Fruit fly (Drosophila melanogaster): ENCODE data around the gene CG3457.

DNA sequence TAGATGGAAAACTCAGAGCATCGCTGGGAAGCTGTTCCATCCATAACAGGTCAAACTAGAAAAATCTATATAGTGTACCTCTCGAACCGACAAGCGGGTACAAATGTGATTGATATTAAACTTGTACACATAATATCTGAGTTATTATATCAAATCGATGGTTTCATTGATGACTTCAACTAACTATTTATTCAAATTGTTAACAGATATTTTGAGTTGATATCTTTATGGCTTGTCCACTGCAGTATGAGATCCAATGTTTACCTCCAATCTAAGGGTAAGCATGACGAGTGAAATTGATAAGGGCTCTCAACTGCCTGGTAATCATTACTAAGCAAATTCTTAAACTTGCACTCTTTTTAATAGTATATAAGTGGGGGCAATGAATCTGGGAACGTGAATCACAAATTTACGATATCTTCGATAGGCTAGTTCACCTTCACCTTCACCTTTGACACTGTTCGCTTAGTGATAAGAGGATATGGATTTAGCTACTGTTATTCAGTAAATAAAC lies 11.6 kb upstream of the CG3457 start, which contains the start of gene Cyp4d2:
- TF ChIP-seq psq (GFP tag; optimal IDR thresholded peaks at IDR 0.05) = no peak
- no peak for TF ChIP-seq Myc (optimal IDR thresholded peaks at IDR 0.05)
- TF ChIP-seq fru (GFP tag; optimal IDR thresholded peaks at IDR 0.05) = no peak
- no peak for TF ChIP-seq Dfd (GFP tag; optimal IDR thresholded peaks at IDR 0.05)
- no peak for TF ChIP-seq foxo (GFP tag; optimal IDR thresholded peaks at IDR 0.05)
- TF ChIP-seq Vsx2 (GFP tag; optimal IDR thresholded peaks at IDR 0.05; ENCODE audit: partially characterized antibody) = no peak
- TF ChIP-seq ey (GFP tag; optimal IDR thresholded peaks at IDR 0.05) = no peak
- no peak for TF ChIP-seq pan (optimal IDR thresholded peaks at IDR 0.05)
- no peak for TF ChIP-seq h (GFP tag; optimal IDR thresholded peaks at IDR 0.05)
- no peak for TF ChIP-seq Dif (GFP tag; optimal IDR thresholded peaks at IDR 0.05; ENCODE audit: partially characterized antibody)
- TF ChIP-seq usp (GFP tag; optimal IDR thresholded peaks at IDR 0.05) = no peak
- TF ChIP-seq CG32264 (GFP tag; optimal IDR thresholded peaks at IDR 0.05) = no peak
- TF ChIP-seq Hr78 (GFP tag; optimal IDR thresholded peaks at IDR 0.05) = no peak
